Fruit fly (Drosophila melanogaster) whole organism, wandering third instar larva: Measurements from ENCODE around the gene Npc2d.
A peak's percentile ranks its signal among the peaks of the same experiment; 100 is the strongest.

ENCODE experiments used
- Abd-B ChIP-seq: fragments of >200 bp; optimal IDR thresholded peaks from 2 replicates; lab custom pipeline; 2017; ENCODE audit warnings: missing biosample characterization, missing genetic modification characterization
- dmrt93B ChIP-seq: fragments of 200-800 bp; sonication (Bioruptor generic); optimal IDR thresholded peaks from 2 replicates; lab custom pipeline; 2018; ENCODE audit warnings: missing biosample characterization, mild to moderate bottlenecking, missing genetic modification characterization
- ey ChIP-seq: fragments of 200-800 bp; sonication (Bioruptor generic); optimal IDR thresholded peaks from 2 replicates; lab custom pipeline; 2016; ENCODE audit warnings: missing biosample characterization, missing genetic modification characterization

- TF ChIP-seq ey (GFP tag; lab: Kevin White, UChicago) (peak; percentile 94), dmrt93B (GFP tag; lab: Kevin White, UChicago) (peak; percentile 78), Abd-B (GFP tag; lab: Kevin White, UChicago) (no peak)
Measured at dm6 chr3R:10082549-10083075, 26.7 kb upstream of the Npc2d start.
